Worm (Caenorhabditis elegans) whole organism, young adult: Measurements from ENCODE around the gene toh-1.

Experiments used
- B0019.2 ChIP-seq: fragments of 200-800 bp; sonication (Bioruptor generic); conservative IDR thresholded peaks from 2 replicates; pipeline ENCODE4 v1.3.6; 2022; ENCODE audit warnings: missing genetic modification reagents, missing genetic modification characterization, missing compliant biosample characterization
- B0261.1 ChIP-seq: sonication (generic microtip); optimal IDR thresholded peaks from 2 replicates; lab custom pipeline; 2016; ENCODE audit warnings: mild to moderate bottlenecking, missing genetic modification characterization, moderate library complexity, missing compliant biosample characterization
- C06A6.2 ChIP-seq: fragments of 200-800 bp; sonication (Bioruptor generic); conservative IDR thresholded peaks from 2 replicates; pipeline ENCODE4 v1.3.6; 2022; ENCODE audit warnings: missing genetic modification characterization, missing compliant biosample characterization
- D2030.7 ChIP-seq: fragments of 200-800 bp; sonication (Bioruptor generic); IDR thresholded peaks from 2 replicates; pipeline ENCODE4 v1.3.6; 2022; ENCODE audit warnings: missing genetic modification reagents, missing genetic modification characterization, missing compliant biosample characterization
- F23B12.7 ChIP-seq: sonication (generic microtip); optimal IDR thresholded peaks from 2 replicates; lab custom pipeline; 2017; ENCODE audit warnings: missing genetic modification characterization, mild to moderate bottlenecking, missing compliant biosample characterization, antibody characterized with exemption, moderate library complexity; ENCODE audit not compliant: insufficient read depth
- F39B2.1 ChIP-seq: fragments of 200-800 bp; sonication (Bioruptor generic); IDR thresholded peaks from 2 replicates; pipeline ENCODE4 v1.3.6; 2022; ENCODE audit warnings: missing genetic modification reagents, missing genetic modification characterization, missing compliant biosample characterization
- F55B11.4 ChIP-seq: sonication (generic microtip); optimal IDR thresholded peaks from 2 replicates; lab custom pipeline; 2016; ENCODE audit warnings: missing compliant biosample characterization, missing genetic modification characterization, borderline replicate concordance; ENCODE audit not compliant: insufficient read depth
- F57C9.4 ChIP-seq: sonication (generic microtip); optimal IDR thresholded peaks from 2 replicates; lab custom pipeline; 2017; ENCODE audit warnings: mild to moderate bottlenecking, missing genetic modification characterization, missing compliant biosample characterization
- Y53F4B.3 ChIP-seq: fragments of 200-800 bp; sonication (Bioruptor generic); IDR thresholded peaks from 2 replicates; pipeline ENCODE4 v1.3.6; 2022; ENCODE audit warnings: missing genetic modification reagents, missing genetic modification characterization, missing compliant biosample characterization
- Y56A3A.18 ChIP-seq: fragments of 200-800 bp; sonication (Bioruptor generic); IDR thresholded peaks from 2 replicates; pipeline ENCODE4 v1.3.6; 2022; ENCODE audit warnings: missing genetic modification reagents, missing genetic modification characterization, missing compliant biosample characterization
- aptf-3 ChIP-seq: fragments of 200-800 bp; sonication (Bioruptor generic); IDR thresholded peaks from 2 replicates; pipeline ENCODE4 v1.3.6; 2022; ENCODE audit warnings: missing genetic modification characterization, missing compliant biosample characterization
- atf-7 ChIP-seq: sonication (generic microtip); optimal IDR thresholded peaks from 2 replicates; lab custom pipeline; 2017; ENCODE audit warnings: mild to moderate bottlenecking, missing genetic modification characterization, missing compliant biosample characterization
- attf-3 ChIP-seq: fragments of 200-800 bp; sonication (Bioruptor generic); conservative IDR thresholded peaks from 2 replicates; pipeline ENCODE4 v1.3.6; 2022; ENCODE audit warnings: missing genetic modification reagents, missing genetic modification characterization, missing compliant biosample characterization
- attf-5 ChIP-seq: fragments of 200-800 bp; sonication (Bioruptor generic); optimal IDR thresholded peaks from 2 replicates; lab custom pipeline; 2018; ENCODE audit warnings: mild to moderate bottlenecking, missing genetic modification characterization, missing compliant biosample characterization
- attf-6 ChIP-seq: fragments of 200-800 bp; sonication (Bioruptor generic); IDR thresholded peaks from 2 replicates; pipeline ENCODE4 v1.3.6; 2022; ENCODE audit warnings: missing genetic modification reagents, missing genetic modification characterization, missing compliant biosample characterization
- bed-2 ChIP-seq: fragments of 200-800 bp; sonication (Bioruptor generic); IDR thresholded peaks from 2 replicates; pipeline ENCODE4 v1.3.6; 2022; ENCODE audit warnings: missing genetic modification reagents, missing genetic modification characterization, missing compliant biosample characterization
- ccch-3 ChIP-seq: fragments of 200-800 bp; sonication (Bioruptor generic); optimal IDR thresholded peaks from 2 replicates; lab custom pipeline; 2018; ENCODE audit warnings: mild to moderate bottlenecking, missing genetic modification characterization, missing compliant biosample characterization
- ceh-79 ChIP-seq: sonication (generic microtip); optimal IDR thresholded peaks from 2 replicates; lab custom pipeline; 2017; ENCODE audit warnings: mild to moderate bottlenecking, missing genetic modification characterization, missing compliant biosample characterization
- chd-7 ChIP-seq: sonication (generic microtip); optimal IDR thresholded peaks from 2 replicates; lab custom pipeline; 2016; ENCODE audit warnings: mild to moderate bottlenecking, missing genetic modification characterization, moderate library complexity, missing compliant biosample characterization
- die-1 ChIP-seq: sonication (generic microtip); optimal IDR thresholded peaks from 2 replicates; lab custom pipeline; 2016; ENCODE audit warnings: missing genotype, mild to moderate bottlenecking, missing genetic modification characterization, missing compliant biosample characterization
- dpff-1 ChIP-seq: sonication (generic microtip); optimal IDR thresholded peaks from 2 replicates; lab custom pipeline; 2017; ENCODE audit warnings: mild to moderate bottlenecking, missing genetic modification characterization, missing compliant biosample characterization
- hlh-26 ChIP-seq: fragments of 200-800 bp; sonication (Bioruptor generic); conservative IDR thresholded peaks from 2 replicates; pipeline ENCODE4 v1.3.6; 2022; ENCODE audit warnings: missing genetic modification reagents, missing genetic modification characterization, missing compliant biosample characterization
- hsf-1 ChIP-seq: fragments of 200-800 bp; sonication (Bioruptor generic); IDR thresholded peaks from 2 replicates; pipeline ENCODE4 v1.3.6; 2022; ENCODE audit warnings: missing genetic modification reagents, missing genetic modification characterization, missing compliant biosample characterization
- lag-1 ChIP-seq: fragments of 200-800 bp; sonication (Bioruptor generic); IDR thresholded peaks from 2 replicates; pipeline ENCODE4 v1.3.6; 2022; ENCODE audit warnings: missing genetic modification reagents, missing genetic modification characterization, missing compliant biosample characterization
- let-526 ChIP-seq: fragments of 200-800 bp; sonication (Bioruptor generic); IDR thresholded peaks from 2 replicates; pipeline ENCODE4 v1.3.6; 2022; ENCODE audit warnings: missing genetic modification reagents, missing genetic modification characterization, missing compliant biosample characterization
- let-607 ChIP-seq, 2 experiments: fragments of 200-800 bp in 1 of 2; sonication (Bioruptor generic) in 1 of 2; sonication (generic microtip) in 1 of 2; optimal IDR thresholded peaks; 2 replicates each; lab custom pipeline; 2016 to 2018; ENCODE audit warnings: mild to moderate bottlenecking in 2 of 2, missing compliant biosample characterization in 2 of 2, missing genetic modification characterization in 2 of 2, moderate library complexity in 2 of 2, missing genotype in 1 of 2
- lin-54 ChIP-seq: fragments of 200-800 bp; sonication (Bioruptor generic); optimal IDR thresholded peaks from 2 replicates; lab custom pipeline; 2018; ENCODE audit warnings: mild to moderate bottlenecking, missing genetic modification characterization, missing compliant biosample characterization
- lir-1 ChIP-seq: fragments of 200-800 bp; sonication (Bioruptor generic); conservative IDR thresholded peaks from 2 replicates; pipeline ENCODE4 v1.3.6; 2022; ENCODE audit warnings: missing genetic modification reagents, missing genetic modification characterization, missing compliant biosample characterization
- lsy-27 ChIP-seq: sonication (generic microtip); optimal IDR thresholded peaks from 2 replicates; lab custom pipeline; 2017; ENCODE audit warnings: missing genetic modification characterization, mild to moderate bottlenecking, missing compliant biosample characterization, antibody characterized with exemption, missing genotype, borderline replicate concordance; ENCODE audit not compliant: insufficient read depth
- madf-10 ChIP-seq: sonication (generic microtip); optimal IDR thresholded peaks from 2 replicates; lab custom pipeline; 2016; ENCODE audit warnings: mild to moderate bottlenecking, missing genetic modification characterization, missing compliant biosample characterization
- mel-28 ChIP-seq: sonication (generic microtip); optimal IDR thresholded peaks from 2 replicates; lab custom pipeline; 2016; ENCODE audit warnings: borderline replicate concordance, mild to moderate bottlenecking, missing genetic modification characterization, missing compliant biosample characterization
- nfya-1 ChIP-seq: sonication (generic microtip); optimal IDR thresholded peaks from 2 replicates; lab custom pipeline; 2017; ENCODE audit warnings: antibody characterized with exemption, missing compliant biosample characterization, missing genetic modification characterization, borderline replicate concordance; ENCODE audit not compliant: insufficient read depth
- nhr-120 ChIP-seq: fragments of 200-800 bp; sonication (Bioruptor generic); IDR thresholded peaks from 2 replicates; pipeline ENCODE4 v1.3.6; 2022; ENCODE audit warnings: missing genetic modification characterization, missing compliant biosample characterization
- nhr-179 ChIP-seq: sonication (generic microtip); optimal IDR thresholded peaks from 2 replicates; lab custom pipeline; 2016; ENCODE audit warnings: mild to moderate bottlenecking, missing genetic modification characterization, missing compliant biosample characterization
- nhr-90 ChIP-seq: sonication (generic microtip); optimal IDR thresholded peaks from 2 replicates; lab custom pipeline; 2016; ENCODE audit warnings: missing genotype, mild to moderate bottlenecking, missing genetic modification characterization, missing compliant biosample characterization
- rcor-1 ChIP-seq: fragments of 200-800 bp; sonication (Bioruptor generic); IDR thresholded peaks from 2 replicates; pipeline ENCODE4 v1.3.6; 2022; ENCODE audit warnings: missing genetic modification reagents, missing genetic modification characterization, missing compliant biosample characterization
- rec-8 ChIP-seq, 2 experiments: sonication (generic microtip); optimal IDR thresholded peaks; 2 replicates each; lab custom pipeline; 2016; ENCODE audit warnings: mild to moderate bottlenecking in 2 of 2, missing genetic modification characterization in 2 of 2, missing genetic modification reagents in 2 of 2, missing genotype in 2 of 2, missing biosample characterization in 1 of 2, missing compliant biosample characterization in 1 of 2, moderate library complexity in 1 of 2
- snpc-1.3 ChIP-seq: sonication (generic microtip); optimal IDR thresholded peaks from 2 replicates; lab custom pipeline; 2017; ENCODE audit warnings: missing genetic modification characterization, mild to moderate bottlenecking, missing compliant biosample characterization, antibody characterized with exemption, moderate library complexity, missing genotype, missing genetic modification reagents; ENCODE audit not compliant: insufficient read depth
- snpc-3.4 ChIP-seq: sonication (generic microtip); optimal IDR thresholded peaks from 2 replicates; lab custom pipeline; 2017; ENCODE audit warnings: missing genetic modification characterization, mild to moderate bottlenecking, missing compliant biosample characterization, antibody characterized with exemption, moderate library complexity, missing genotype, missing genetic modification reagents
- snpc-4 ChIP-seq, 5 experiments: fragments of 150-350 bp in 1 of 5; sonication (generic microtip) in 4 of 5; optimal IDR thresholded peaks; 2 replicates each; lab custom pipeline; 2014 to 2018; ENCODE audit warnings: missing genetic modification characterization in 5 of 5, missing biosample characterization in 3 of 5, antibody characterized with exemption in 2 of 5, mild to moderate bottlenecking in 2 of 5, missing compliant biosample characterization in 2 of 5, missing genotype in 2 of 5, moderate library complexity in 2 of 5, missing genetic modification reagents in 1 of 5
- somi-1 ChIP-seq: fragments of 200-800 bp; sonication (Bioruptor generic); optimal IDR thresholded peaks from 2 replicates; lab custom pipeline; 2018; ENCODE audit warnings: mild to moderate bottlenecking, missing genetic modification characterization, missing compliant biosample characterization
- unc-130 ChIP-seq: sonication (generic microtip); optimal IDR thresholded peaks from 2 replicates; lab custom pipeline; 2016; ENCODE audit warnings: missing genetic modification reagents, missing genetic modification characterization, missing compliant biosample characterization
- zfh-2 ChIP-seq: fragments of 200-800 bp; sonication (Bioruptor generic); conservative IDR thresholded peaks from 2 replicates; pipeline ENCODE4 v1.3.6; 2022; ENCODE audit warnings: missing genetic modification reagents, missing genetic modification characterization, missing compliant biosample characterization
- zim-3 ChIP-seq: sonication (generic microtip); optimal IDR thresholded peaks from 2 replicates; lab custom pipeline; 2017; ENCODE audit warnings: mild to moderate bottlenecking, missing genetic modification characterization, moderate library complexity, missing compliant biosample characterization
- ztf-3 ChIP-seq: fragments of 200-800 bp; sonication (Bioruptor generic); optimal IDR thresholded peaks from 2 replicates; lab custom pipeline; 2018; ENCODE audit warnings: mild to moderate bottlenecking, missing genetic modification characterization, missing compliant biosample characterization

Gene toh-1

DNA sequence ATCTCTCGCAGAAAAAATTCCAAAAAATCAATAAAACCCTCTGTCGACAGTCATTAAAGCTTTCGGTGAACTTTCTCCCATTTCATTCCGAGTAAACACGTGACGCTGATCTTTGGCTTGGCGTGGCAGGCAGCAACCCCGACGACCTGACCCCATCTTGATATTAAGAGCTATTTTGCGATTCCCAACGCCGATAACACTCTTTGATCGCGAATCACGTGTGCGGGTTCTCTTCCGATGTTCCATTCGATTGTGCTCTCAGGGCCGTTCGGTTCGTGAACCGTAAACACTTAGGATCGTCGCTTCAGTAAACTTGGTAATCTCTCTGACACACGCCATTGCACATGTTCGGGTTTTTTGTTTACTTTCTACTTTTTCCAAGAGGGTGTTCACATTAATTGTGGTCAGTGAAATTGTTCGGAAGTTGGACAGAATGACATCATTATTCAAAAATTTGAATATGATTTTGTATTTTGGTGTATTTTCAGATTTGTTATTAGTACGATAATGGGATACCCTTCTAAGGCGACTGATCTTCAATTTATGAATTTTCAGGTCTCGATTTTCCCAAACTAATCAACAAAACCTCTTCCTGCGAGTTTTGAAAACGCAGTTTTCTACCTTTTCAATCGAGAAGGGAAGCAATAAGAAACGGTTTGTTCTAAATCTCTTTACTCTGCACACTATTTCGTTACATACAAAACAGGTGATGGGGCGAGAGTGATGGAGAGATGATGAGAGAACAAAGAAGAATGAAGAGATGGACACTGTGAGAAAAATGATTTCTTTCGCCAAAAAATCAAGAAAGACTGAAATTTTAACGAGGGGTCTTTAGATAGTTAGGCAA lies 11.4 kb downstream of the toh-1 start (continued):
- TF ChIP-seq let-526 (GFP tag; lab: Robert Waterston, UW) (no peak), F57C9.4 (tag; lab: Kevin White, UChicago) (no peak), unc-130 (GFP tag; lab: Kevin White, UChicago) (no peak), D2030.7 (no peak), attf-5 (GFP tag; lab: Kevin White, UChicago) (peak; percentile 18), ztf-3 (GFP tag; lab: Kevin White, UChicago) (no peak), Y53F4B.3 (GFP tag; lab: Robert Waterston, UW) (no peak), attf-3 (GFP tag; lab: Robert Waterston, UW) (no peak), ceh-79 (tag; lab: Kevin White, UChicago) (no peak), nhr-179 (no peak), lir-1 (no peak), lin-54 (GFP tag; lab: Kevin White, UChicago) (no peak), snpc-3.4 (tag; lab: Kevin White, UChicago) (no peak), somi-1 (GFP tag; lab: Kevin White, UChicago) (no peak), bed-2 (GFP tag; lab: Robert Waterston, UW) (no peak), chd-7 (peak; percentile 24), aptf-3 (GFP tag; lab: Robert Waterston, UW) (no peak), F55B11.4 (tag; lab: Kevin White, UChicago) (no peak), B0019.2 (no peak), C06A6.2 (GFP tag; lab: Robert Waterston, UW) (peak; percentile 24; the same call in 1 of the 2 replicates), hsf-1 (GFP tag; lab: Robert Waterston, UW) (no peak), die-1 (tag; lab: Kevin White, UChicago) (no peak), rcor-1 (GFP tag; lab: Robert Waterston, UW) (no peak), hlh-26 (GFP tag; lab: Robert Waterston, UW) (no peak), nfya-1 (no peak), let-607 (tag; optimal IDR thresholded peaks at IDR 0.05; lab: Kevin White, UChicago) (no peak), dpff-1 (tag; lab: Kevin White, UChicago) (no peak), zfh-2 (peak; percentile 72; the same call in 1 of the 2 replicates), lag-1 (GFP tag; lab: Robert Waterston, UW) (0 out of 2 replicates have a peak, but pooled peaks have one; percentile 6), madf-10 (tag; lab: Kevin White, UChicago) (no peak), B0261.1 (tag; lab: Kevin White, UChicago) (no peak), lsy-27 (tag; lab: Kevin White, UChicago) (no peak), atf-7 (peak; percentile 12), snpc-4 (GFP tag; optimal IDR thresholded peaks at IDR 0.05; lab: Kevin White, UChicago) (no peak), snpc-4 (tag; optimal IDR thresholded peaks at IDR 0.05; lab: Kevin White, UChicago) (peak in 1 of 4 experiments; percentile 18), Y56A3A.18 (GFP tag; lab: Robert Waterston, UW) (no peak), F23B12.7 (tag; lab: Kevin White, UChicago) (no peak), mel-28 (no peak), attf-6 (GFP tag; lab: Robert Waterston, UW) (no peak), nhr-120 (no peak), rec-8 (tag; optimal IDR thresholded peaks at IDR 0.05; lab: Kevin White, UChicago) (no peak), ccch-3 (GFP tag; lab: Kevin White, UChicago) (no peak), F39B2.1 (GFP tag; lab: Robert Waterston, UW) (no peak), snpc-1.3 (tag; lab: Kevin White, UChicago) (no peak), nhr-90 (tag; lab: Kevin White, UChicago) (no peak), zim-3 (tag; lab: Kevin White, UChicago) (no peak)
